Fruit fly (Drosophila melanogaster) whole organism, wandering third instar larva: ENCODE data around the gene CG13654.

Experiments
- CG32264 ChIP-seq: fragments of 200-800 bp; sonication (Bioruptor generic); optimal IDR thresholded peaks from 2 replicates; lab custom pipeline; 2016; ENCODE audit warnings: missing biosample characterization, missing genetic modification characterization
- Dfd ChIP-seq: fragments of >200 bp; optimal IDR thresholded peaks from 2 replicates; lab custom pipeline; 2017; ENCODE audit warnings: missing biosample characterization, missing genetic modification characterization
- GATAd ChIP-seq: sonication (Bioruptor generic); optimal IDR thresholded peaks from 2 replicates; lab custom pipeline; 2016; ENCODE audit warnings: missing biosample characterization, missing genetic modification characterization
- Hnf4 ChIP-seq: fragments of 200-800 bp; sonication (Bioruptor generic); optimal IDR thresholded peaks from 2 replicates; lab custom pipeline; 2016; ENCODE audit warnings: missing biosample characterization, mild to moderate bottlenecking, missing genetic modification characterization
- Sp1 ChIP-seq: fragments of 200-800 bp; sonication (Bioruptor generic); optimal IDR thresholded peaks from 3 replicates; lab custom pipeline; 2019; ENCODE audit warnings: missing biosample characterization, mild to moderate bottlenecking, missing genetic modification characterization, moderate library complexity
- br ChIP-seq: fragments of 200-800 bp; sonication (Bioruptor generic); optimal IDR thresholded peaks from 2 replicates; lab custom pipeline; 2016; ENCODE audit warnings: missing biosample characterization, missing genetic modification characterization
- dl ChIP-seq, 2 experiments: fragments of 175-275, 200-275 bp in 1 of 2; fragments of 200-275 bp in 1 of 2; sonication (Bioruptor generic); optimal IDR thresholded peaks; lab custom pipeline; 2018; ENCODE audit warnings: mild to moderate bottlenecking in 2 of 2, missing biosample characterization in 2 of 2, missing genetic modification characterization in 2 of 2, moderate library complexity in 2 of 2; ENCODE audit not compliant: partially characterized antibody in 2 of 2, insufficient read depth in 1 of 2
- ey ChIP-seq: fragments of 200-800 bp; sonication (Bioruptor generic); optimal IDR thresholded peaks from 2 replicates; lab custom pipeline; 2016; ENCODE audit warnings: missing biosample characterization, missing genetic modification characterization
- psq ChIP-seq: fragments of 200-800 bp; sonication (Bioruptor generic); optimal IDR thresholded peaks from 3 replicates; lab custom pipeline; 2017; ENCODE audit warnings: missing biosample characterization, mild to moderate bottlenecking, missing genetic modification characterization, moderate library complexity
- sage ChIP-seq: fragments of 200-800 bp; sonication (Bioruptor generic); optimal IDR thresholded peaks from 2 replicates; lab custom pipeline; 2016; ENCODE audit warnings: missing biosample characterization, mild to moderate bottlenecking, missing genetic modification characterization
- sv ChIP-seq: fragments of 200-800 bp; sonication (Bioruptor generic); optimal IDR thresholded peaks from 3 replicates; lab custom pipeline; 2016; ENCODE audit warnings: missing biosample characterization, missing genetic modification characterization
- usp ChIP-seq: fragments of >200 bp; optimal IDR thresholded peaks from 2 replicates; lab custom pipeline; 2017; ENCODE audit warnings: missing biosample characterization, missing genetic modification characterization

DNA sequence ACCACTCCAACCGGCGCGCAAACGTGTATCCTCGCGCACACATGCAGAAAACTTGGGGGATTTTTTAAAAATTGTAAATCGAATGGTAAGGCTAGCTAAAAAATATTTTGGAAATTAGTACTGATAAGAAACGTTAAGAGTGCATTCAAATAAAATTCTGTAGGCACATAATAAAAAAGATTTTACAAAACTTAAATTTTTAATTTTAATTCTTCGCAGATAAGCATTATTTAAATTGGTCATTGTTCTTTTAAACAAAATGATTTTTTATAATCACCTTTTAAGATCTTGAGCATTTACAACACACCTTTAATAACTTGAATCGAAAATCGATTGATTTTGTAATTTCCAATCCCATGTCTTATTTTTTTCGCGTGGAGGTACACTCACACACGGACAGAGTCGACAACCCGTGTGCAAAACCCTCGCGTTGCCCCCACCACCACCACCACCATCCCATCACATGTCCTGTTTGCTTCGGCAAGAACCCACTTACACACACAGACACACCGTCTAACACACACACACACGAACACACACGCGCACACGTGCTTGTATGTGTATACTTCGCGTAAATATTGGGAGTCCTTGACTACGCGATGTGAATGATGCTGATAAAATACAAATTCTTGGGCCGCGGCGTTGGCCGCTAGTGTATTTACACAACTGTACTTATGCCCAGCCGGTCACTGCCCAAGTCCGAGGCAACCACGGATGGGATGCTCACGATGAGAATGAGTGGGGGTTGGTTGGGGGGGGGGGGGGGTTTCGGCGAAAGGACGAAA, 32.0 kb upstream of the CG13654 start:
- TF ChIP-seq sv, result no peak
- TF ChIP-seq CG32264 (GFP tag; lab: Kevin White, UChicago), result no peak
- TF ChIP-seq Hnf4, result no peak
- no peak for TF ChIP-seq Dfd (GFP tag; lab: Kevin White, UChicago)
- TF ChIP-seq usp (GFP tag; lab: Kevin White, UChicago), result no peak
- TF ChIP-seq dl (GFP tag; optimal IDR thresholded peaks at IDR 0.05; lab: Kevin White, UChicago; ENCODE audit: insufficient read depth in 1 of 2, partially characterized antibody in 2 of 2), result no peak
- TF ChIP-seq psq (GFP tag; lab: Kevin White, UChicago), result no peak
- no peak for TF ChIP-seq br
- TF ChIP-seq Sp1 (GFP tag; lab: Kevin White, UChicago), result no peak
- TF ChIP-seq sage, result no peak
- TF ChIP-seq GATAd (GFP tag; lab: Kevin White, UChicago), result no peak
- no peak for TF ChIP-seq ey
